Fruit fly (Drosophila melanogaster) Kc167 (cell line): ENCODE data around the gene Vps29.

Experiments used
- insv ChIP-seq: fragments of >200 bp; optimal IDR thresholded peaks from 3 replicates; lab custom pipeline; 2018; ENCODE audit warnings: missing external identifiers
- psq ChIP-seq: fragments of >200 bp; optimal IDR thresholded peaks from 2 replicates; lab custom pipeline; 2017; ENCODE audit warnings: missing external identifiers
- ttk ChIP-seq: sonication (Bioruptor generic); optimal IDR thresholded peaks from 2 replicates; lab custom pipeline; 2017; ENCODE audit warnings: missing external identifiers

DNA sequence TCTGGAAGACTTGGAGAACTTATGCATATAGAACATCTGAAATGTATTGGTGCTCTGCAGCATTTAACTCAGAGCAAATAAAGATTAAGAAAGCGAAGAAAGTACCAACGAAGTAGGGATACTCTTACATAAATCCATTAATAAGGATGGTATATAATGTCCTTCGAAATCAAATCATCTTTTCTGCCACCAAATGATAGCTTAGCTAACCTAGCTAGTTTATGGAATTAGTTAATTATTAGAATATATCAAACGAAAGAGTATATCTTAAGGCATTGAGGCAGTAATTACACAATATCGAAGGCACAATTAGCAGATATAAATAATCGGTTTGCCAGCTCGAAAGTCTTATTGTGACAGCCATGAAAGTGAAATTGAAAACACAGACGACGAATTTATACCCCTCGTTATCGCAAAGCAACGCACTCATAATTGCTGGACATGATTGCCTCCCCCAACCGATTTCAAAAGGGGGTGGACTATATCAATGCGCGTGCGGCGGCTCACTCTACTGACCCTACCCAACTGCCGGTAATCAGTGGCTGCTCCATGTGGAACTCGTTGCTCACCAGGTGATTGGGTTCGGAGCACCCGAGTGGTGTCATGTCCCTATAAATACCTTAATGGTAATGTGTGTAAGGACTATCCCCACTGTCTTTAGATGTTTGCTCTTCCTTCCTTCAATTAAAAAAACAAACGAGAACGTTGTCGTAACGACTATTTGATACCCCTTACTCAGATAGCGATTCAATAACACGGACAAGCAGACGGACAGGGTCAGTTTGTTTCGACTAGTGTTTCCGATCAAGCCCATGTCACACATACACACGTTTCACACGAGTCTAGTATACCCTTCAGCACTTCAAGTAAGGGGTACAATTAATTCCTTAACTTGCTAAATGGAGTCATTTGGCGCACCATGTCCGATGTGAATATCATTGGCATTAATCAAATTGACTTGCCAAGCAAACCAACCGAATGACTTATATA, 5.9 kb upstream of the Vps29 start:
- no peak for TF ChIP-seq ttk
- TF ChIP-seq insv (lab: Kevin White, UChicago): no peak
- no peak for TF ChIP-seq psq (lab: Kevin White, UChicago)
